Fruit fly (Drosophila melanogaster): ENCODE data around the gene CG13813.

The CG13813 gene

dm6 chr3L:20198138-20198559 lies 33.3 kb upstream of the CG13813 start, which contains the start of gene CG42674 (continued):
- no peak for TF ChIP-seq trem (tag; optimal IDR thresholded peaks at IDR 0.05)
- TF ChIP-seq CG34422 (GFP tag; IDR thresholded peaks at IDR 0.05): peak; percentile 63; the same call in 1 of the 3 replicates
- TF ChIP-seq Trl (optimal IDR thresholded peaks at IDR 0.05): peak; percentile 75 to 77
- no peak for TF ChIP-seq Trl (GFP tag; optimal IDR thresholded peaks at IDR 0.05)
- TF ChIP-seq caup (GFP tag; optimal IDR thresholded peaks at IDR 0.05; ENCODE audit: severe bottlenecking): peak; percentile 3
- TF ChIP-seq hb (GFP tag; IDR thresholded peaks at IDR 0.05; ENCODE audit: partially characterized antibody): no peak
- no peak for TF ChIP-seq oc (tag; optimal IDR thresholded peaks at IDR 0.05)
- TF ChIP-seq Dad (GFP tag; optimal IDR thresholded peaks at IDR 0.05): no peak
- peak; percentile 12 for TF ChIP-seq Meics (GFP tag; optimal IDR thresholded peaks at IDR 0.05)
- peak; percentile 8 for TF ChIP-seq HmgZ (tag; optimal IDR thresholded peaks at IDR 0.05)
- TF ChIP-seq CG3163 (GFP tag; optimal IDR thresholded peaks at IDR 0.05): peak; percentile 97
- TF ChIP-seq CG15601 (tag; optimal IDR thresholded peaks at IDR 0.05): peak; percentile 60
- TF ChIP-seq ac (GFP tag; optimal IDR thresholded peaks at IDR 0.05): no peak
- no peak for TF ChIP-seq ash1 (GFP tag; optimal IDR thresholded peaks at IDR 0.05)
- TF ChIP-seq CG17802 (tag; optimal IDR thresholded peaks at IDR 0.05): no peak
- 0 out of 2 replicates have a peak, but pooled peaks have one; percentile 15 for TF ChIP-seq CG32532 (GFP tag; IDR thresholded peaks at IDR 0.05)
- TF ChIP-seq rib (GFP tag; IDR thresholded peaks at IDR 0.05): peak; percentile 56; the same call in 1 of the 2 replicates
- TF ChIP-seq CG7271 (tag; optimal IDR thresholded peaks at IDR 0.05): no peak
- TF ChIP-seq Blimp-1 (GFP tag; optimal IDR thresholded peaks at IDR 0.05): no peak
- no peak for TF ChIP-seq Stat92E (GFP tag; optimal IDR thresholded peaks at IDR 0.05)
- TF ChIP-seq cwo (GFP tag; optimal IDR thresholded peaks at IDR 0.05): peak; percentile 63
- no peak for TF ChIP-seq CG8089 (GFP tag; optimal IDR thresholded peaks at IDR 0.05)
- peak; percentile 94 for TF ChIP-seq CG15514 (GFP tag; optimal IDR thresholded peaks at IDR 0.05)
- no peak for TF ChIP-seq chif (GFP tag; optimal IDR thresholded peaks at IDR 0.05)
- TF ChIP-seq Lim3 (GFP tag; IDR thresholded peaks at IDR 0.05): no peak
- no peak for TF ChIP-seq ap (GFP tag; IDR thresholded peaks at IDR 0.05)
- TF ChIP-seq Med (GFP tag): peak; percentile 60
- TF ChIP-seq CG1832 (GFP tag; optimal IDR thresholded peaks at IDR 0.05): no peak
- no peak for TF ChIP-seq CG18619 (GFP tag; optimal IDR thresholded peaks at IDR 0.05)
- TF ChIP-seq yki (optimal IDR thresholded peaks at IDR 0.05): no peak
- peak; percentile 9; the same call in 1 of the 3 replicates for TF ChIP-seq row (GFP tag; IDR thresholded peaks at IDR 0.05)
- TF ChIP-seq sens-2 (GFP tag; IDR thresholded peaks at IDR 0.05): no peak
- TF ChIP-seq tio (GFP tag; optimal IDR thresholded peaks at IDR 0.05): no peak
- no peak for TF ChIP-seq repo (GFP tag; optimal IDR thresholded peaks at IDR 0.05)
- peak; percentile 62 for TF ChIP-seq CG13624 (GFP tag; optimal IDR thresholded peaks at IDR 0.05)
- no peak for TF ChIP-seq CG15011 (GFP tag; optimal IDR thresholded peaks at IDR 0.05)
- no peak for TF ChIP-seq CHES-1-like (GFP tag; optimal IDR thresholded peaks at IDR 0.05)
- TF ChIP-seq CG10209 (GFP tag; optimal IDR thresholded peaks at IDR 0.05): no peak
- TF ChIP-seq chm (GFP tag; IDR thresholded peaks at IDR 0.05): peak; percentile 61; the same call in 1 of the 2 replicates
- no peak for TF ChIP-seq CG4617 (GFP tag; optimal IDR thresholded peaks at IDR 0.05; ENCODE audit: borderline replicate concordance)
- TF ChIP-seq Adf1 (GFP tag; IDR thresholded peaks at IDR 0.05): peak; percentile 18; the same call in 1 of the 2 replicates
- TF ChIP-seq cas (GFP tag; IDR thresholded peaks at IDR 0.05): no peak
- TF ChIP-seq CG12391 (tag; optimal IDR thresholded peaks at IDR 0.05): no peak
- no peak for TF ChIP-seq CG4360 (GFP tag; IDR thresholded peaks at IDR 0.05)
- TF ChIP-seq jigr1 (GFP tag; IDR thresholded peaks at IDR 0.05): no peak
- no peak for TF ChIP-seq CG5953 (GFP tag; IDR thresholded peaks at IDR 0.05)
- no peak for TF ChIP-seq unpg (GFP tag; optimal IDR thresholded peaks at IDR 0.05)
- no peak for TF ChIP-seq dm (GFP tag; optimal IDR thresholded peaks at IDR 0.05)
- TF ChIP-seq PHDP (tag; optimal IDR thresholded peaks at IDR 0.05): no peak
- no peak for TF ChIP-seq CG6791 (GFP tag; IDR thresholded peaks at IDR 0.05; ENCODE audit: partially characterized antibody)
- TF ChIP-seq CG3995 (GFP tag; optimal IDR thresholded peaks at IDR 0.05): no peak
